Fruit fly (Drosophila melanogaster) whole organism, wandering third instar larva: ENCODE results near the gene CG3091.

ENCODE experiments used
- Abd-B ChIP-seq: fragments of >200 bp; optimal IDR thresholded peaks from 2 replicates; lab custom pipeline; 2017; ENCODE audit warnings: missing biosample characterization, missing genetic modification characterization
- CG32264 ChIP-seq: fragments of 200-800 bp; sonication (Bioruptor generic); optimal IDR thresholded peaks from 2 replicates; lab custom pipeline; 2016; ENCODE audit warnings: missing biosample characterization, missing genetic modification characterization
- CG9705 ChIP-seq: fragments of 200-800 bp; sonication (Bioruptor generic); optimal IDR thresholded peaks from 2 replicates; lab custom pipeline; 2018; ENCODE audit warnings: missing biosample characterization, mild to moderate bottlenecking, missing genetic modification characterization
- CrebA ChIP-seq: fragments of 200-800 bp; sonication (Bioruptor generic); optimal IDR thresholded peaks from 2 replicates; lab custom pipeline; 2016; ENCODE audit warnings: missing biosample characterization, mild to moderate bottlenecking, missing genetic modification characterization, borderline replicate concordance
- Dfd ChIP-seq: fragments of >200 bp; optimal IDR thresholded peaks from 2 replicates; lab custom pipeline; 2017; ENCODE audit warnings: missing biosample characterization, missing genetic modification characterization
- Dif ChIP-seq: fragments of 200-275, 200-300 bp; sonication (Bioruptor generic); optimal IDR thresholded peaks from 2 replicates; lab custom pipeline; 2018; ENCODE audit warnings: missing biosample characterization, missing genetic modification characterization; ENCODE audit not compliant: partially characterized antibody
- GATAd ChIP-seq: sonication (Bioruptor generic); optimal IDR thresholded peaks from 2 replicates; lab custom pipeline; 2016; ENCODE audit warnings: missing biosample characterization, missing genetic modification characterization
- HLH106 ChIP-seq: fragments of 200-800 bp; optimal IDR thresholded peaks from 3 replicates; lab custom pipeline; 2019; ENCODE audit warnings: missing biosample characterization, mild to moderate bottlenecking, missing genetic modification characterization, moderate library complexity
- Hnf4 ChIP-seq: fragments of 200-800 bp; sonication (Bioruptor generic); optimal IDR thresholded peaks from 2 replicates; lab custom pipeline; 2016; ENCODE audit warnings: missing biosample characterization, mild to moderate bottlenecking, missing genetic modification characterization
- Hr78 ChIP-seq: fragments of >200 bp; optimal IDR thresholded peaks from 2 replicates; lab custom pipeline; 2017; ENCODE audit warnings: missing biosample characterization, missing genetic modification characterization
- Hr83 ChIP-seq: fragments of 200-300 bp; sonication (Bioruptor generic); optimal IDR thresholded peaks from 2 replicates; lab custom pipeline; 2016; ENCODE audit warnings: missing biosample characterization, mild to moderate bottlenecking, missing genetic modification characterization, moderate library complexity; ENCODE audit not compliant: poor library complexity, severe bottlenecking
- Jra ChIP-seq: sonication (Bioruptor generic); optimal IDR thresholded peaks from 2 replicates; lab custom pipeline; 2016; ENCODE audit warnings: missing biosample characterization, missing genetic modification characterization
- Mio ChIP-seq: sonication (Bioruptor generic); optimal IDR thresholded peaks from 2 replicates; lab custom pipeline; 2016; ENCODE audit warnings: missing biosample characterization, missing genetic modification characterization
- Myc ChIP-seq: fragments of >200 bp; optimal IDR thresholded peaks from 2 replicates; lab custom pipeline; 2017
- N ChIP-seq: fragments of >200 bp; optimal IDR thresholded peaks from 2 replicates; lab custom pipeline; 2018; ENCODE audit warnings: missing biosample characterization, missing external identifiers, missing genetic modification characterization
- OdsH ChIP-seq: fragments of 200-800 bp; sonication (Bioruptor generic); optimal IDR thresholded peaks from 2 replicates; lab custom pipeline; 2016; ENCODE audit warnings: missing biosample characterization, mild to moderate bottlenecking, missing genetic modification characterization
- Rel ChIP-seq, 2 experiments: fragments of 200-800 bp; sonication (Bioruptor generic) in 1 of 2; optimal IDR thresholded peaks; 2 replicates in 1 of 2; 3 replicates in 1 of 2; lab custom pipeline; 2016 to 2019; ENCODE audit warnings: mild to moderate bottlenecking in 2 of 2, missing biosample characterization in 2 of 2, missing genetic modification characterization in 2 of 2, moderate library complexity in 1 of 2
- Sp1 ChIP-seq: fragments of 200-800 bp; sonication (Bioruptor generic); optimal IDR thresholded peaks from 3 replicates; lab custom pipeline; 2019; ENCODE audit warnings: missing biosample characterization, mild to moderate bottlenecking, missing genetic modification characterization, moderate library complexity
- Vsx2 ChIP-seq: fragments of 200-300, 225-300 bp; sonication (Bioruptor generic); optimal IDR thresholded peaks from 2 replicates; lab custom pipeline; 2018; ENCODE audit warnings: missing biosample characterization, missing genetic modification characterization; ENCODE audit not compliant: partially characterized antibody
- br ChIP-seq: fragments of 200-800 bp; sonication (Bioruptor generic); optimal IDR thresholded peaks from 2 replicates; lab custom pipeline; 2016; ENCODE audit warnings: missing biosample characterization, missing genetic modification characterization
- brk ChIP-seq: fragments of 200-800 bp; sonication (Bioruptor generic); optimal IDR thresholded peaks from 2 replicates; lab custom pipeline; 2016; ENCODE audit warnings: missing biosample characterization, mild to moderate bottlenecking, missing genetic modification characterization
- dl ChIP-seq, 2 experiments: fragments of 175-275, 200-275 bp in 1 of 2; fragments of 200-275 bp in 1 of 2; sonication (Bioruptor generic); optimal IDR thresholded peaks; lab custom pipeline; 2018; ENCODE audit warnings: mild to moderate bottlenecking in 2 of 2, missing biosample characterization in 2 of 2, missing genetic modification characterization in 2 of 2, moderate library complexity in 2 of 2; ENCODE audit not compliant: partially characterized antibody in 2 of 2, insufficient read depth in 1 of 2
- dmrt93B ChIP-seq: fragments of 200-800 bp; sonication (Bioruptor generic); optimal IDR thresholded peaks from 2 replicates; lab custom pipeline; 2018; ENCODE audit warnings: missing biosample characterization, mild to moderate bottlenecking, missing genetic modification characterization
- dsf ChIP-seq: sonication (Bioruptor generic); optimal IDR thresholded peaks from 2 replicates; lab custom pipeline; 2016; ENCODE audit warnings: missing biosample characterization, missing genetic modification characterization, borderline replicate concordance
- ey ChIP-seq: fragments of 200-800 bp; sonication (Bioruptor generic); optimal IDR thresholded peaks from 2 replicates; lab custom pipeline; 2016; ENCODE audit warnings: missing biosample characterization, missing genetic modification characterization
- foxo ChIP-seq, 2 experiments: fragments of 200-800 bp; sonication (Bioruptor generic); optimal IDR thresholded peaks; 2 replicates in 1 of 2; 3 replicates in 1 of 2; lab custom pipeline; 2016 to 2017; ENCODE audit warnings: missing biosample characterization in 2 of 2, missing genetic modification characterization in 2 of 2
- fru ChIP-seq: fragments of 200-800 bp; sonication (Bioruptor generic); optimal IDR thresholded peaks from 3 replicates; lab custom pipeline; 2016; ENCODE audit warnings: missing biosample characterization, mild to moderate bottlenecking, missing genetic modification characterization
- h ChIP-seq: fragments of 200-800 bp; sonication (Bioruptor generic); optimal IDR thresholded peaks from 3 replicates; lab custom pipeline; 2016; ENCODE audit warnings: missing biosample characterization, mild to moderate bottlenecking, missing genetic modification characterization
- jim ChIP-seq: fragments of 175-275, 200-325 bp; sonication (Bioruptor generic); optimal IDR thresholded peaks from 2 replicates; lab custom pipeline; 2016; ENCODE audit warnings: missing biosample characterization, mild to moderate bottlenecking, missing genetic modification characterization
- lola ChIP-seq: fragments of >200 bp; optimal IDR thresholded peaks from 2 replicates; lab custom pipeline; 2017; ENCODE audit warnings: missing biosample characterization, missing genetic modification characterization
- pan ChIP-seq: fragments of >200 bp; optimal IDR thresholded peaks from 2 replicates; lab custom pipeline; 2017
- psq ChIP-seq: fragments of 200-800 bp; sonication (Bioruptor generic); optimal IDR thresholded peaks from 3 replicates; lab custom pipeline; 2017; ENCODE audit warnings: missing biosample characterization, mild to moderate bottlenecking, missing genetic modification characterization, moderate library complexity
- rgr ChIP-seq: fragments of 200-800 bp; sonication (Bioruptor generic); optimal IDR thresholded peaks from 3 replicates; lab custom pipeline; 2016; ENCODE audit warnings: missing biosample characterization, mild to moderate bottlenecking, missing genetic modification characterization
- sage ChIP-seq: fragments of 200-800 bp; sonication (Bioruptor generic); optimal IDR thresholded peaks from 2 replicates; lab custom pipeline; 2016; ENCODE audit warnings: missing biosample characterization, mild to moderate bottlenecking, missing genetic modification characterization
- sv ChIP-seq: fragments of 200-800 bp; sonication (Bioruptor generic); optimal IDR thresholded peaks from 3 replicates; lab custom pipeline; 2016; ENCODE audit warnings: missing biosample characterization, missing genetic modification characterization
- tai ChIP-seq: sonication (Bioruptor generic); optimal IDR thresholded peaks from 2 replicates; lab custom pipeline; 2016; ENCODE audit warnings: missing biosample characterization, missing genetic modification characterization
- usp ChIP-seq: fragments of >200 bp; optimal IDR thresholded peaks from 2 replicates; lab custom pipeline; 2017; ENCODE audit warnings: missing biosample characterization, missing genetic modification characterization
- woc ChIP-seq: sonication (Bioruptor generic); optimal IDR thresholded peaks from 2 replicates; lab custom pipeline; 2016; ENCODE audit warnings: missing biosample characterization, mild to moderate bottlenecking, missing genetic modification characterization

Gene CG3091

DNA sequence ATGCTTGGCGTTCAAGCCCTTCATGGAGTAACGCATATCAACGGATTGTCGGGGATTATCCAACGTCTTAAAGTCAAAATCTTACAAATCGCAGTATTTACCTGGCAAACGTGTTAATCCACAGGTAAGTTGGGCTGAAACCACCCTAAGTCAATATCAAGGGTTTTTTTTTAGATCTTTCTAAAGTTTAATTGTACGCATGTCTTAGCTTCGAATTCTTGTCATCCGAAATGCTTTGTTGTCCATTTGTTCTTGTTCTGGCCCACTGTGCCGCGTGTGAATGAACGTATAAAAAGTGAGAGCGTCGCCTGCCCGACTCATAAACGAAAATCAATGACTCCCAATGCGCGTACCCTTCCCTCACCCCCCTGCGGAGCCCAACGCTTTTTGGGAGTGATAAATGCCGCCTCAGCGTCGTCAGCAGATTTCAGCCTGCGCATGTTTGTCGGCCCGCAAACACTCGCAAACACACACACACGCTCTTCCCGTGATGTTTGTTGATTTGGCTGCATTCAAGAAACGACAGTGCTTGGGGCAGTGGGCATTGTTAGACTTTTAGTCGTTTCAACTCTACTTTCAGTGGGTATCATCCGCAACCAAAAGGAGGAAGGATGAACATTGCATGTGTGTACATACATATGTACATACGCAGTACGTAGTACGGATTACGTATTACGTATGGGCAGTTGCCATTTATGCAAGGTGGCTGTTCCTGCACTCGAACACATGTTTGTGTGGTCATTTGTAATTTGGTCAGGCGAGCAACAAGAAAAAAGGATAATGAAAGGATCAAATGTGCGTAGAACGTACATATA lies 42.4 kb upstream of the CG3091 start:
- TF ChIP-seq Abd-B: no peak
- TF ChIP-seq Mio (GFP tag; lab: Kevin White, UChicago): peak; percentile 48
- no peak for TF ChIP-seq Myc (lab: Kevin White, UChicago)
- TF ChIP-seq ey: peak; percentile 95
- TF ChIP-seq jim (GFP tag; lab: Kevin White, UChicago): no peak
- peak; percentile 71 for TF ChIP-seq Hr83
- TF ChIP-seq br (GFP tag; lab: Kevin White, UChicago): peak; percentile 95
- peak; percentile 89 for TF ChIP-seq psq
- no peak for TF ChIP-seq N
- no peak for TF ChIP-seq brk (GFP tag; lab: Kevin White, UChicago)
- peak in 1 of 2 experiments; percentile 46 for TF ChIP-seq dl (GFP tag; optimal IDR thresholded peaks at IDR 0.05; lab: Kevin White, UChicago; ENCODE audit: insufficient read depth in 1 of 2, partially characterized antibody in 2 of 2)
- TF ChIP-seq GATAd: no peak
- peak; percentile 80 to 95 for TF ChIP-seq foxo (GFP tag; optimal IDR thresholded peaks at IDR 0.05; lab: Kevin White, UChicago)
- peak; percentile 52 for TF ChIP-seq Dif (GFP tag; lab: Kevin White, UChicago)
- TF ChIP-seq lola (GFP tag; lab: Kevin White, UChicago): no peak
- TF ChIP-seq tai (GFP tag; lab: Kevin White, UChicago): peak; percentile 78
- peak; percentile 81 for TF ChIP-seq Jra (GFP tag; lab: Kevin White, UChicago)
- peak; percentile 97 for TF ChIP-seq Sp1 (GFP tag; lab: Kevin White, UChicago)
- peak; percentile 95 for TF ChIP-seq HLH106 (tag; lab: Kevin White, UChicago)
- TF ChIP-seq Rel (GFP tag; optimal IDR thresholded peaks at IDR 0.05; lab: Kevin White, UChicago): peak; percentile 19
- peak; percentile 79 for TF ChIP-seq Rel (tag; optimal IDR thresholded peaks at IDR 0.05; lab: Kevin White, UChicago)
- TF ChIP-seq CG32264 (GFP tag; lab: Kevin White, UChicago): peak; percentile 83
- TF ChIP-seq Hnf4 (GFP tag; lab: Kevin White, UChicago): peak; percentile 49
- TF ChIP-seq sv (GFP tag; lab: Kevin White, UChicago): peak; percentile 81
- TF ChIP-seq CG9705 (GFP tag; lab: Kevin White, UChicago): peak; percentile 96
- TF ChIP-seq rgr (GFP tag; lab: Kevin White, UChicago): peak; percentile 89
- TF ChIP-seq usp (GFP tag; lab: Kevin White, UChicago): peak; percentile 16
- peak; percentile 96 for TF ChIP-seq dmrt93B (GFP tag; lab: Kevin White, UChicago)
- TF ChIP-seq pan: no peak
- peak; percentile 92 for TF ChIP-seq h
- TF ChIP-seq Dfd: no peak
- no peak for TF ChIP-seq dsf
- peak; percentile 53 for TF ChIP-seq CrebA (GFP tag; lab: Kevin White, UChicago)
- TF ChIP-seq OdsH (GFP tag; lab: Kevin White, UChicago): peak; percentile 91
- TF ChIP-seq woc (GFP tag; lab: Kevin White, UChicago): peak; percentile 97
- TF ChIP-seq sage (GFP tag; lab: Kevin White, UChicago): no peak
- no peak for TF ChIP-seq Hr78 (GFP tag; lab: Kevin White, UChicago)
- TF ChIP-seq Vsx2 (GFP tag; lab: Kevin White, UChicago): no peak
- TF ChIP-seq fru (GFP tag; lab: Kevin White, UChicago): peak; percentile 97

dm6 chrX:2295435-2296229 lies 41.6 kb upstream of the CG3091 start, which contains the start of gene Raf:
Raf (plus strand) TSS chrX:2295466.
- TF ChIP-seq Vsx2 (GFP tag; lab: Kevin White, UChicago) (no peak), Hnf4 (GFP tag; lab: Kevin White, UChicago) (peak; percentile 58), Rel (GFP tag; optimal IDR thresholded peaks at IDR 0.05; lab: Kevin White, UChicago) (no peak), Rel (tag; optimal IDR thresholded peaks at IDR 0.05; lab: Kevin White, UChicago) (peak; percentile 30), jim (GFP tag; lab: Kevin White, UChicago) (peak; percentile 68), Dif (GFP tag; lab: Kevin White, UChicago) (peak; percentile 91), dmrt93B (GFP tag; lab: Kevin White, UChicago) (no peak), CrebA (GFP tag; lab: Kevin White, UChicago) (peak; percentile 0), CG9705 (GFP tag; lab: Kevin White, UChicago) (no peak), Sp1 (GFP tag; lab: Kevin White, UChicago) (peak; percentile 25), usp (GFP tag; lab: Kevin White, UChicago) (no peak), dl (GFP tag; optimal IDR thresholded peaks at IDR 0.05; lab: Kevin White, UChicago; ENCODE audit: insufficient read depth in 1 of 2, partially characterized antibody in 2 of 2) (peak; percentile 67 to 91)
